Fruit fly (Drosophila melanogaster) whole organism: ENCODE results near the gene dunk.

ENCODE experiments used
- CG8478 ChIP-seq: fragments of >200 bp; optimal IDR thresholded peaks from 2 replicates; lab custom pipeline; 2018; ENCODE audit warnings: inconsistent platforms
- Dll ChIP-seq: fragments of >200 bp; optimal IDR thresholded peaks from 2 replicates; lab custom pipeline; 2017
- EcR ChIP-seq, 2 experiments: fragments of >200 bp; optimal IDR thresholded peaks; 2 replicates each; lab custom pipeline; 2017; ENCODE audit warnings: missing biosample characterization in 2 of 2, missing genetic modification characterization in 2 of 2, missing genetic modification reagents in 2 of 2
- pan ChIP-seq: fragments of >200 bp; optimal IDR thresholded peaks from 2 replicates; lab custom pipeline; 2017
- psq ChIP-seq: fragments of >200 bp; optimal IDR thresholded peaks from 2 replicates; lab custom pipeline; 2017
- usp ChIP-seq: fragments of >200 bp; optimal IDR thresholded peaks from 2 replicates; lab custom pipeline; 2017; ENCODE audit warnings: missing biosample characterization, missing genetic modification characterization, mixed read lengths

DNA sequence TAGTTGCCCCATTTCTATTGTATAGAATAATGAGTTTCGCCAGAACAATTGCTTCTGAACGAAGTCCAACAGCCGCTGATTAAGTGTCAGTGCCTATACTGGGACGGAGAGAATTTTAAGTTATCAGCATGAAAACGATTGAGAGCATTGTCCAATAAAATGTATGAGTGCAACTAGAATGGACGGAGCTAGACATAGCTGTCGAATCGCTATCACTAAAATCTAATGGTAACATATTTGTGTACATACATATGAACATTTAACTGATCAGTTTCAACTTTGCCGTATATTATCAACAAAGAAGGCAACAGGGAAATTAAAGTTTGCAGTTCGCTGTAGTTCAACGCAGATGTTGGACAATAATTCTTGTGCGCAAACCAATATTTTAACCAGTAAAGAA is 23.7 kb downstream of the dunk start, which contains the start of gene CG3635:
- TF ChIP-seq psq (no peak), usp (GFP tag; lab: Kevin White, UChicago) (no peak), pan (no peak), CG8478 (lab: Kevin White, UChicago) (no peak), EcR (GFP tag; optimal IDR thresholded peaks at IDR 0.05; lab: Kevin White, UChicago) (no peak), Dll (lab: Kevin White, UChicago) (no peak)
